Worm (Caenorhabditis elegans) whole organism, young adult: ENCODE data around the gene F47B8.4.

Experiments
- C06A6.2 ChIP-seq: fragments of 200-800 bp; sonication (Bioruptor generic); conservative IDR thresholded peaks from 2 replicates; pipeline ENCODE4 v1.3.6; 2022; ENCODE audit warnings: missing genetic modification characterization, missing compliant biosample characterization
- C17E4.6 ChIP-seq: fragments of 200-800 bp; sonication (Bioruptor generic); IDR thresholded peaks from 2 replicates; pipeline ENCODE4 v1.3.6; 2022; ENCODE audit warnings: missing genetic modification reagents, missing genetic modification characterization, missing compliant biosample characterization
- F10E7.11 ChIP-seq: sonication (generic microtip); optimal IDR thresholded peaks from 2 replicates; lab custom pipeline; 2017; ENCODE audit warnings: mild to moderate bottlenecking, missing genetic modification characterization, moderate library complexity, missing compliant biosample characterization
- F37B4.10 ChIP-seq: fragments of 200-800 bp; sonication (Bioruptor generic); IDR thresholded peaks from 2 replicates; pipeline ENCODE4 v1.3.6; 2022; ENCODE audit warnings: missing genetic modification characterization, missing compliant biosample characterization
- K11D2.4 ChIP-seq: fragments of 200-800 bp; sonication (Bioruptor generic); IDR thresholded peaks from 2 replicates; pipeline ENCODE4 v1.3.6; 2022; ENCODE audit warnings: missing genetic modification reagents, missing genetic modification characterization, missing compliant biosample characterization
- T07F8.4 ChIP-seq: sonication (generic microtip); optimal IDR thresholded peaks from 2 replicates; lab custom pipeline; 2016; ENCODE audit warnings: mild to moderate bottlenecking, missing genetic modification characterization, moderate library complexity, missing compliant biosample characterization
- Y53F4B.3 ChIP-seq: fragments of 200-800 bp; sonication (Bioruptor generic); IDR thresholded peaks from 2 replicates; pipeline ENCODE4 v1.3.6; 2022; ENCODE audit warnings: missing genetic modification reagents, missing genetic modification characterization, missing compliant biosample characterization
- Y56A3A.18 ChIP-seq: fragments of 200-800 bp; sonication (Bioruptor generic); IDR thresholded peaks from 2 replicates; pipeline ENCODE4 v1.3.6; 2022; ENCODE audit warnings: missing genetic modification reagents, missing genetic modification characterization, missing compliant biosample characterization
- Y67H2A.10 ChIP-seq: fragments of 200-800 bp; sonication (Bioruptor generic); conservative IDR thresholded peaks from 2 replicates; pipeline ENCODE4 v1.3.6; 2022; ENCODE audit warnings: missing genetic modification reagents, missing genetic modification characterization, missing compliant biosample characterization
- akir-1 ChIP-seq: fragments of 200-800 bp; sonication (Bioruptor generic); optimal IDR thresholded peaks from 2 replicates; lab custom pipeline; 2018; ENCODE audit warnings: mild to moderate bottlenecking, missing genetic modification characterization, moderate library complexity, missing compliant biosample characterization
- aptf-2 ChIP-seq: fragments of 200-800 bp; sonication (Bioruptor generic); conservative IDR thresholded peaks from 2 replicates; pipeline ENCODE4 v1.3.6; 2022; ENCODE audit warnings: missing genetic modification reagents, missing genetic modification characterization, missing compliant biosample characterization
- attf-3 ChIP-seq: fragments of 200-800 bp; sonication (Bioruptor generic); conservative IDR thresholded peaks from 2 replicates; pipeline ENCODE4 v1.3.6; 2022; ENCODE audit warnings: missing genetic modification reagents, missing genetic modification characterization, missing compliant biosample characterization
- ceh-100 ChIP-seq: fragments of 200-800 bp; sonication (Bioruptor generic); IDR thresholded peaks from 2 replicates; pipeline ENCODE4 v1.3.6; 2022; ENCODE audit warnings: missing genetic modification reagents, missing genetic modification characterization, missing compliant biosample characterization
- chd-7 ChIP-seq: sonication (generic microtip); optimal IDR thresholded peaks from 2 replicates; lab custom pipeline; 2016; ENCODE audit warnings: mild to moderate bottlenecking, missing genetic modification characterization, moderate library complexity, missing compliant biosample characterization
- dox-1 ChIP-seq: fragments of 200-800 bp; sonication (Bioruptor generic); IDR thresholded peaks from 2 replicates; pipeline ENCODE4 v1.3.6; 2022; ENCODE audit warnings: missing genetic modification reagents, missing genetic modification characterization, missing compliant biosample characterization
- dpff-1 ChIP-seq: sonication (generic microtip); optimal IDR thresholded peaks from 2 replicates; lab custom pipeline; 2017; ENCODE audit warnings: mild to moderate bottlenecking, missing genetic modification characterization, missing compliant biosample characterization
- egl-18 ChIP-seq: fragments of 200-800 bp; sonication (Bioruptor generic); IDR thresholded peaks from 2 replicates; pipeline ENCODE4 v1.3.6; 2022; ENCODE audit warnings: missing genetic modification reagents, missing genetic modification characterization, missing compliant biosample characterization
- hlh-12 ChIP-seq: sonication (generic microtip); optimal IDR thresholded peaks from 2 replicates; lab custom pipeline; 2016; ENCODE audit warnings: missing genetic modification characterization, missing compliant biosample characterization
- hrde-1 ChIP-seq: sonication (generic microtip); optimal IDR thresholded peaks from 2 replicates; lab custom pipeline; 2016; ENCODE audit warnings: missing genetic modification characterization, mild to moderate bottlenecking, missing compliant biosample characterization, moderate library complexity, missing genotype, missing genetic modification reagents, borderline replicate concordance
- hsf-1 ChIP-seq: fragments of 200-800 bp; sonication (Bioruptor generic); IDR thresholded peaks from 2 replicates; pipeline ENCODE4 v1.3.6; 2022; ENCODE audit warnings: missing genetic modification reagents, missing genetic modification characterization, missing compliant biosample characterization
- let-607 ChIP-seq, 2 experiments: fragments of 200-800 bp in 1 of 2; sonication (Bioruptor generic) in 1 of 2; sonication (generic microtip) in 1 of 2; optimal IDR thresholded peaks; 2 replicates each; lab custom pipeline; 2016 to 2018; ENCODE audit warnings: mild to moderate bottlenecking in 2 of 2, missing compliant biosample characterization in 2 of 2, missing genetic modification characterization in 2 of 2, moderate library complexity in 2 of 2, missing genotype in 1 of 2
- lin-26 ChIP-seq: fragments of 200-800 bp; sonication (Bioruptor generic); IDR thresholded peaks from 2 replicates; pipeline ENCODE4 v1.3.6; 2022; ENCODE audit warnings: missing genetic modification reagents, missing genetic modification characterization, missing compliant biosample characterization
- lin-40 ChIP-seq: sonication (generic microtip); optimal IDR thresholded peaks from 2 replicates; lab custom pipeline; 2016; ENCODE audit warnings: missing genetic modification characterization, mild to moderate bottlenecking, missing compliant biosample characterization, missing genotype, missing genetic modification reagents
- lin-54 ChIP-seq: fragments of 200-800 bp; sonication (Bioruptor generic); optimal IDR thresholded peaks from 2 replicates; lab custom pipeline; 2018; ENCODE audit warnings: mild to moderate bottlenecking, missing genetic modification characterization, missing compliant biosample characterization
- lsl-1 ChIP-seq: fragments of 200-800 bp; sonication (Bioruptor generic); optimal IDR thresholded peaks from 2 replicates; lab custom pipeline; 2018; ENCODE audit warnings: mild to moderate bottlenecking, missing genetic modification characterization, moderate library complexity, missing compliant biosample characterization
- madf-3 ChIP-seq: fragments of 200-800 bp; sonication (Bioruptor generic); IDR thresholded peaks from 2 replicates; pipeline ENCODE4 v1.3.6; 2022; ENCODE audit warnings: missing genetic modification reagents, missing genetic modification characterization, missing compliant biosample characterization
- mel-28 ChIP-seq: sonication (generic microtip); optimal IDR thresholded peaks from 2 replicates; lab custom pipeline; 2016; ENCODE audit warnings: borderline replicate concordance, mild to moderate bottlenecking, missing genetic modification characterization, missing compliant biosample characterization
- nfyb-1 ChIP-seq: fragments of 200-800 bp; sonication (Bioruptor generic); IDR thresholded peaks from 2 replicates; pipeline ENCODE4 v1.3.6; 2022; ENCODE audit warnings: missing genetic modification reagents, missing genetic modification characterization, missing compliant biosample characterization
- nhr-27 ChIP-seq: fragments of 200-800 bp; sonication (Bioruptor generic); optimal IDR thresholded peaks from 2 replicates; lab custom pipeline; 2018; ENCODE audit warnings: mild to moderate bottlenecking, missing genetic modification characterization, moderate library complexity, missing compliant biosample characterization
- pha-4 ChIP-seq: fragments of 150-350 bp; sonication (generic microtip); optimal IDR thresholded peaks from 2 replicates; lab custom pipeline; 2014; ENCODE audit warnings: missing biosample characterization, missing genetic modification reagents, missing genetic modification characterization
- rcor-1 ChIP-seq: fragments of 200-800 bp; sonication (Bioruptor generic); IDR thresholded peaks from 2 replicates; pipeline ENCODE4 v1.3.6; 2022; ENCODE audit warnings: missing genetic modification reagents, missing genetic modification characterization, missing compliant biosample characterization
- sdz-38 ChIP-seq: sonication (generic microtip); optimal IDR thresholded peaks from 2 replicates; lab custom pipeline; 2016; ENCODE audit warnings: missing genotype, missing genetic modification characterization, missing compliant biosample characterization
- snpc-1.1 ChIP-seq: sonication (generic microtip); optimal IDR thresholded peaks from 2 replicates; lab custom pipeline; 2017; ENCODE audit warnings: missing genetic modification characterization, mild to moderate bottlenecking, missing compliant biosample characterization, antibody characterized with exemption, moderate library complexity, missing genotype, missing genetic modification reagents; ENCODE audit not compliant: insufficient read depth
- snpc-1.3 ChIP-seq: sonication (generic microtip); optimal IDR thresholded peaks from 2 replicates; lab custom pipeline; 2017; ENCODE audit warnings: missing genetic modification characterization, mild to moderate bottlenecking, missing compliant biosample characterization, antibody characterized with exemption, moderate library complexity, missing genotype, missing genetic modification reagents; ENCODE audit not compliant: insufficient read depth
- snpc-4 ChIP-seq, 5 experiments: fragments of 150-350 bp in 1 of 5; sonication (generic microtip) in 4 of 5; optimal IDR thresholded peaks; 2 replicates each; lab custom pipeline; 2014 to 2018; ENCODE audit warnings: missing genetic modification characterization in 5 of 5, missing biosample characterization in 3 of 5, antibody characterized with exemption in 2 of 5, mild to moderate bottlenecking in 2 of 5, missing compliant biosample characterization in 2 of 5, missing genotype in 2 of 5, moderate library complexity in 2 of 5, missing genetic modification reagents in 1 of 5
- unc-130 ChIP-seq: sonication (generic microtip); optimal IDR thresholded peaks from 2 replicates; lab custom pipeline; 2016; ENCODE audit warnings: missing genetic modification reagents, missing genetic modification characterization, missing compliant biosample characterization
- zfh-2 ChIP-seq: fragments of 200-800 bp; sonication (Bioruptor generic); conservative IDR thresholded peaks from 2 replicates; pipeline ENCODE4 v1.3.6; 2022; ENCODE audit warnings: missing genetic modification reagents, missing genetic modification characterization, missing compliant biosample characterization
- ztf-25 ChIP-seq: fragments of 200-800 bp; sonication (Bioruptor generic); IDR thresholded peaks from 2 replicates; pipeline ENCODE4 v1.3.6; 2022; ENCODE audit warnings: missing genetic modification reagents, missing genetic modification characterization, missing compliant biosample characterization
- ztf-28 ChIP-seq: fragments of 200-800 bp; sonication (Bioruptor generic); IDR thresholded peaks from 2 replicates; pipeline ENCODE4 v1.3.6; 2022; ENCODE audit warnings: missing genetic modification reagents, missing genetic modification characterization, missing compliant biosample characterization

Gene F47B8.4

ce11 chrV:14354258-14354877, 29.9 kb upstream of the F47B8.4 start, which contains the start of gene Y49A3A.3 (continued):
- TF ChIP-seq mel-28 (tag; lab: Kevin White, UChicago) (peak; percentile 46), F10E7.11 (tag; lab: Kevin White, UChicago) (peak; percentile 48), nhr-27 (peak; percentile 88), dpff-1 (tag; lab: Kevin White, UChicago) (peak; percentile 43), lin-40 (tag; lab: Kevin White, UChicago) (peak; percentile 82), T07F8.4 (tag; lab: Kevin White, UChicago) (no peak)

ce11 chrV:14352032-14352431, 27.6 kb upstream of the F47B8.4 start:
- TF ChIP-seq zfh-2 (peak; percentile 49; the same call in 1 of the 2 replicates), egl-18 (GFP tag; lab: Robert Waterston, UW) (0 out of 2 replicates have a peak, but pooled peaks have one; percentile 13), akir-1 (GFP tag; lab: Kevin White, UChicago) (no peak), ztf-28 (GFP tag; lab: Robert Waterston, UW) (no peak), sdz-38 (tag; lab: Kevin White, UChicago) (no peak), lin-26 (0 out of 2 replicates have a peak, but pooled peaks have one; percentile 9), nfyb-1 (GFP tag; lab: Robert Waterston, UW) (0 out of 2 replicates have a peak, but pooled peaks have one; percentile 23), dox-1 (GFP tag; lab: Robert Waterston, UW) (0 out of 2 replicates have a peak, but pooled peaks have one; percentile 11), let-607 (tag; optimal IDR thresholded peaks at IDR 0.05; lab: Kevin White, UChicago) (peak in 1 of 2 experiments; percentile 9), K11D2.4 (GFP tag; lab: Robert Waterston, UW) (0 out of 2 replicates have a peak, but pooled peaks have one; percentile 21), madf-3 (GFP tag; lab: Robert Waterston, UW) (peak; percentile 27; the same call in 1 of the 2 replicates), dpff-1 (tag; lab: Kevin White, UChicago) (peak; percentile 27)
- TF ChIP-seq, all 124 proteins: peak for 9

- TF ChIP-seq Y67H2A.10 (GFP tag; lab: Robert Waterston, UW) (no peak), hsf-1 (peak; percentile 35; the same call in 1 of the 2 replicates), rcor-1 (GFP tag; lab: Robert Waterston, UW) (no peak), Y56A3A.18 (GFP tag; lab: Robert Waterston, UW) (no peak), lin-40 (tag; lab: Kevin White, UChicago) (no peak)
Observed at ce11 chrV:14351629-14352028, 27.2 kb upstream of the F47B8.4 start, which contains the start of gene vha-13. TSS of gene vha-13 (plus strand) at chrV:14351709.

- peak; percentile 77 for TF ChIP-seq lin-54 (GFP tag; lab: Kevin White, UChicago)
- 0 out of 2 replicates have a peak, but pooled peaks have one; percentile 16 for TF ChIP-seq aptf-2 (GFP tag; lab: Robert Waterston, UW)
- no peak for TF ChIP-seq unc-130 (GFP tag; lab: Kevin White, UChicago)
- no peak for TF ChIP-seq snpc-1.3 (tag; lab: Kevin White, UChicago)
- TF ChIP-seq C06A6.2 (GFP tag; lab: Robert Waterston, UW): peak; percentile 59; the same call in 1 of the 2 replicates
- no peak for TF ChIP-seq Y53F4B.3 (GFP tag; lab: Robert Waterston, UW)
- TF ChIP-seq snpc-1.1 (tag; lab: Kevin White, UChicago): no peak
- no peak for TF ChIP-seq snpc-4 (GFP tag; optimal IDR thresholded peaks at IDR 0.05; lab: Kevin White, UChicago)
- TF ChIP-seq snpc-4 (tag; optimal IDR thresholded peaks at IDR 0.05; lab: Kevin White, UChicago): peak; percentile 27 to 70 (median 58)
- 0 out of 2 replicates have a peak, but pooled peaks have one; percentile 41 for TF ChIP-seq C17E4.6 (GFP tag; lab: Robert Waterston, UW)
- TF ChIP-seq F37B4.10 (GFP tag; lab: Robert Waterston, UW): no peak
- peak; percentile 23 for TF ChIP-seq chd-7 (tag; lab: Kevin White, UChicago)
- TF ChIP-seq nfyb-1 (GFP tag; lab: Robert Waterston, UW): peak; percentile 89
- TF ChIP-seq hlh-12 (tag; lab: Kevin White, UChicago): no peak
- TF ChIP-seq hrde-1 (tag; lab: Kevin White, UChicago): no peak
- TF ChIP-seq lsl-1 (GFP tag; lab: Kevin White, UChicago): no peak
- 0 out of 2 replicates have a peak, but pooled peaks have one; percentile 18 for TF ChIP-seq madf-3 (GFP tag; lab: Robert Waterston, UW)
- no peak for TF ChIP-seq pha-4 (tag; lab: Kevin White, UChicago)
- TF ChIP-seq attf-3 (GFP tag; lab: Robert Waterston, UW): 0 out of 2 replicates have a peak, but pooled peaks have one; percentile 32
- TF ChIP-seq Y56A3A.18 (GFP tag; lab: Robert Waterston, UW): no peak
- TF ChIP-seq ceh-100 (GFP tag; lab: Robert Waterston, UW): peak; percentile 70
- TF ChIP-seq ztf-25 (GFP tag; lab: Robert Waterston, UW): no peak
- 0 out of 2 replicates have a peak, but pooled peaks have one; percentile 27 for TF ChIP-seq ztf-28 (GFP tag; lab: Robert Waterston, UW)
Observed at ce11 chrV:14350949-14351348, 26.5 kb upstream of the F47B8.4 start.
